Fruit fly (Drosophila melanogaster) whole organism, prepupa: ENCODE data around the gene Spn28Da.

ENCODE experiments used
- Blimp-1 ChIP-seq: fragments of 200-800 bp; sonication (Bioruptor generic); optimal IDR thresholded peaks from 3 replicates; lab custom pipeline; 2017; ENCODE audit warnings: missing biosample characterization, missing genetic modification characterization, mild to moderate bottlenecking, moderate library complexity, missing genetic modification reagents
- CG10631 ChIP-seq: fragments of 200-800 bp; sonication (Bioruptor generic); optimal IDR thresholded peaks from 2 replicates; lab custom pipeline; 2016; ENCODE audit warnings: missing biosample characterization, missing genetic modification characterization
- CG10669 ChIP-seq: fragments of 200-800 bp; sonication (Bioruptor generic); optimal IDR thresholded peaks from 3 replicates; lab custom pipeline; 2018; ENCODE audit warnings: missing biosample characterization, mild to moderate bottlenecking, missing genetic modification characterization, moderate library complexity
- CG11294 ChIP-seq: fragments of 200-800 bp; sonication (Bioruptor generic); IDR thresholded peaks from 2 replicates; pipeline ENCODE4 v1.3.6; 2022; ENCODE audit warnings: missing biosample characterization, missing genetic modification characterization
- CG11762 ChIP-seq: fragments of 200-800 bp; sonication (Bioruptor generic); optimal IDR thresholded peaks from 3 replicates; lab custom pipeline; 2016; ENCODE audit warnings: missing biosample characterization, missing genetic modification characterization; ENCODE audit not compliant: insufficient read depth
- CG11902 ChIP-seq: fragments of 200-800 bp; sonication (Bioruptor generic); optimal IDR thresholded peaks from 3 replicates; lab custom pipeline; 2016; ENCODE audit warnings: missing biosample characterization, missing genetic modification characterization
- CG15336 ChIP-seq: fragments of 200-800 bp; sonication (Bioruptor generic); IDR thresholded peaks from 2 replicates; pipeline ENCODE4 v1.3.6; 2022; ENCODE audit warnings: missing biosample characterization, missing genetic modification characterization
- CG16779 ChIP-seq: fragments of 200-800 bp; sonication (Bioruptor generic); optimal IDR thresholded peaks from 3 replicates; lab custom pipeline; 2017; ENCODE audit warnings: missing biosample characterization, mild to moderate bottlenecking, missing genetic modification characterization
- CG3032 ChIP-seq: fragments of 200-800 bp; optimal IDR thresholded peaks from 2 replicates; lab custom pipeline; 2019; ENCODE audit warnings: missing biosample characterization, mild to moderate bottlenecking, missing genetic modification characterization, moderate library complexity
- CG31627 ChIP-seq: fragments of 200-800 bp; sonication (Bioruptor generic); optimal IDR thresholded peaks from 3 replicates; lab custom pipeline; 2016; ENCODE audit warnings: missing biosample characterization, missing genetic modification characterization
- CG34406 ChIP-seq: fragments of 200-800 bp; sonication (Bioruptor generic); optimal IDR thresholded peaks from 3 replicates; lab custom pipeline; 2016; ENCODE audit warnings: missing biosample characterization, missing genetic modification characterization
- CG3919 ChIP-seq: fragments of 200-800 bp; sonication (Bioruptor generic); optimal IDR thresholded peaks from 3 replicates; lab custom pipeline; 2016; ENCODE audit warnings: missing biosample characterization, missing genetic modification characterization
- CG4318 ChIP-seq: fragments of 200-800 bp; sonication (Bioruptor generic); optimal IDR thresholded peaks from 3 replicates; lab custom pipeline; 2017; ENCODE audit warnings: missing biosample characterization, mild to moderate bottlenecking, missing genetic modification characterization
- CG6276 ChIP-seq: fragments of 200-800 bp; sonication (Bioruptor generic); optimal IDR thresholded peaks from 2 replicates; lab custom pipeline; 2017; ENCODE audit warnings: missing biosample characterization, mild to moderate bottlenecking, missing genetic modification characterization
- CG6808 ChIP-seq: fragments of 200-800 bp; sonication (Bioruptor generic); optimal IDR thresholded peaks from 3 replicates; lab custom pipeline; 2017; ENCODE audit warnings: missing biosample characterization, missing genetic modification characterization, mild to moderate bottlenecking, moderate library complexity, missing genetic modification reagents
- CG6854 ChIP-seq: fragments of 200-800 bp; sonication (Bioruptor generic); optimal IDR thresholded peaks from 2 replicates; lab custom pipeline; 2017; ENCODE audit warnings: missing biosample characterization, mild to moderate bottlenecking, missing genetic modification characterization
- CG7368 ChIP-seq: fragments of 200-800 bp; sonication (Bioruptor generic); optimal IDR thresholded peaks from 3 replicates; lab custom pipeline; 2016; ENCODE audit warnings: missing biosample characterization, missing genetic modification characterization
- CG8119 ChIP-seq: fragments of 200-800 bp; sonication (Bioruptor generic); IDR thresholded peaks from 3 replicates; pipeline ENCODE4 v1.3.6; 2022; ENCODE audit warnings: missing biosample characterization, missing genetic modification characterization
- CG8632 ChIP-seq: fragments of 200-800 bp; sonication (Bioruptor generic); optimal IDR thresholded peaks from 3 replicates; lab custom pipeline; 2016; ENCODE audit warnings: missing biosample characterization, missing genetic modification characterization
- CG9139 ChIP-seq: fragments of 200-800 bp; sonication (Bioruptor generic); optimal IDR thresholded peaks from 3 replicates; lab custom pipeline; 2017; ENCODE audit warnings: missing biosample characterization, mild to moderate bottlenecking, missing genetic modification characterization
- Eip75B ChIP-seq: fragments of 200-800 bp; sonication (Bioruptor generic); optimal IDR thresholded peaks from 3 replicates; lab custom pipeline; 2016; ENCODE audit warnings: missing biosample characterization, missing genetic modification characterization
- Eip78C ChIP-seq: fragments of 200-800 bp; sonication (Bioruptor generic); peaks from one replicate; lab custom pipeline; 2016; ENCODE audit warnings: missing biosample characterization, missing genetic modification characterization
- Ets21C ChIP-seq: fragments of 200-800 bp; sonication (Bioruptor generic); optimal IDR thresholded peaks from 3 replicates; lab custom pipeline; 2016; ENCODE audit warnings: missing biosample characterization, missing genetic modification characterization
- Gug ChIP-seq: fragments of 200-800 bp; sonication (Bioruptor generic); IDR thresholded peaks from 2 replicates; pipeline ENCODE4 v1.3.6; 2022; ENCODE audit warnings: missing biosample characterization, missing genetic modification characterization
- Hr39 ChIP-seq: fragments of 200-800 bp; sonication (Bioruptor generic); optimal IDR thresholded peaks from 2 replicates; lab custom pipeline; 2016; ENCODE audit warnings: missing biosample characterization, missing genetic modification characterization
- Hr4 ChIP-seq: fragments of 200-800 bp; sonication (Bioruptor generic); optimal IDR thresholded peaks from 3 replicates; lab custom pipeline; 2016; ENCODE audit warnings: missing biosample characterization, missing genetic modification characterization
- Lpt ChIP-seq: fragments of 200-800 bp; sonication (Bioruptor generic); optimal IDR thresholded peaks from 3 replicates; lab custom pipeline; 2016; ENCODE audit warnings: missing biosample characterization, missing genetic modification characterization
- Met ChIP-seq: fragments of 200-800 bp; sonication (Bioruptor generic); optimal IDR thresholded peaks from 3 replicates; lab custom pipeline; 2016; ENCODE audit warnings: missing biosample characterization, missing genetic modification characterization
- OdsH ChIP-seq: fragments of 200-800 bp; sonication (Bioruptor generic); optimal IDR thresholded peaks from 3 replicates; lab custom pipeline; 2016; ENCODE audit warnings: missing biosample characterization, missing genetic modification characterization
- Smox ChIP-seq: fragments of 200-800 bp; sonication (Bioruptor generic); optimal IDR thresholded peaks from 3 replicates; lab custom pipeline; 2016; ENCODE audit warnings: missing biosample characterization, missing genetic modification characterization
- Sox14 ChIP-seq: fragments of 200-800 bp; sonication (Bioruptor generic); optimal IDR thresholded peaks from 3 replicates; lab custom pipeline; 2016; ENCODE audit warnings: missing biosample characterization, missing genetic modification characterization
- Sox15 ChIP-seq: fragments of 200-800 bp; sonication (Bioruptor generic); optimal IDR thresholded peaks from 3 replicates; lab custom pipeline; 2016; ENCODE audit warnings: missing biosample characterization, missing genetic modification characterization
- achi ChIP-seq: fragments of 200-800 bp; sonication (Bioruptor generic); optimal IDR thresholded peaks from 3 replicates; lab custom pipeline; 2016; ENCODE audit warnings: missing biosample characterization, missing genetic modification characterization
- acj6 ChIP-seq: fragments of 200-800 bp; sonication (Bioruptor generic); optimal IDR thresholded peaks from 3 replicates; lab custom pipeline; 2016; ENCODE audit warnings: missing biosample characterization, missing genetic modification characterization
- cyc ChIP-seq: fragments of 200-800 bp; sonication (Bioruptor generic); optimal IDR thresholded peaks from 3 replicates; lab custom pipeline; 2016; ENCODE audit warnings: missing biosample characterization, missing genetic modification characterization
- dac ChIP-seq: fragments of 200-800 bp; sonication (Bioruptor generic); optimal IDR thresholded peaks from 2 replicates; lab custom pipeline; 2017; ENCODE audit warnings: missing biosample characterization, mild to moderate bottlenecking, missing genetic modification characterization
- dsx ChIP-seq: fragments of 200-800 bp; optimal IDR thresholded peaks from 3 replicates; lab custom pipeline; 2019; ENCODE audit warnings: missing biosample characterization, mild to moderate bottlenecking, missing genetic modification characterization, moderate library complexity; ENCODE audit not compliant: poor library complexity, severe bottlenecking
- esn ChIP-seq: fragments of 200-800 bp; sonication (Bioruptor generic); optimal IDR thresholded peaks from 2 replicates; lab custom pipeline; 2016; ENCODE audit warnings: missing biosample characterization, mild to moderate bottlenecking, missing genetic modification characterization, moderate library complexity
- fd59A ChIP-seq: fragments of 200-800 bp; sonication (Bioruptor generic); optimal IDR thresholded peaks from 2 replicates; lab custom pipeline; 2017; ENCODE audit warnings: missing biosample characterization, mild to moderate bottlenecking, missing genetic modification characterization, missing genetic modification reagents
- fd85E ChIP-seq: fragments of 200-800 bp; sonication (Bioruptor generic); optimal IDR thresholded peaks from 3 replicates; lab custom pipeline; 2016; ENCODE audit warnings: missing biosample characterization, missing genetic modification characterization
- lz ChIP-seq: fragments of 200-800 bp; sonication (Bioruptor generic); optimal IDR thresholded peaks from 3 replicates; lab custom pipeline; 2016; ENCODE audit warnings: missing biosample characterization, missing genetic modification characterization
- net ChIP-seq: fragments of 200-800 bp; sonication (Bioruptor generic); optimal IDR thresholded peaks from 3 replicates; lab custom pipeline; 2016; ENCODE audit warnings: missing biosample characterization, missing genetic modification characterization
- pdm3 ChIP-seq: fragments of 200-800 bp; sonication (Bioruptor generic); optimal IDR thresholded peaks from 3 replicates; lab custom pipeline; 2016; ENCODE audit warnings: missing biosample characterization, missing genetic modification characterization
- spab ChIP-seq: fragments of 200-800 bp; sonication (Bioruptor generic); optimal IDR thresholded peaks from 2 replicates; lab custom pipeline; 2017; ENCODE audit warnings: missing biosample characterization, mild to moderate bottlenecking, missing genetic modification characterization, missing genetic modification reagents
- ss ChIP-seq, 2 experiments: fragments of 200-800 bp; sonication (Bioruptor generic); optimal IDR thresholded peaks; 2 replicates in 1 of 2; 3 replicates in 1 of 2; lab custom pipeline; 2017 to 2018; ENCODE audit warnings: mild to moderate bottlenecking in 2 of 2, missing biosample characterization in 2 of 2, missing genetic modification characterization in 2 of 2, moderate library complexity in 1 of 2
- svp ChIP-seq: fragments of 200-800 bp; sonication (Bioruptor generic); peaks from one replicate; lab custom pipeline; 2016; ENCODE audit warnings: missing biosample characterization, missing genetic modification characterization
- topi ChIP-seq: fragments of 200-800 bp; sonication (Bioruptor generic); optimal IDR thresholded peaks from 3 replicates; lab custom pipeline; 2016; ENCODE audit warnings: missing biosample characterization, missing genetic modification characterization
- vri ChIP-seq: fragments of 200-800 bp; sonication (Bioruptor generic); optimal IDR thresholded peaks from 3 replicates; lab custom pipeline; 2016; ENCODE audit warnings: missing biosample characterization, mild to moderate bottlenecking, missing genetic modification characterization

The Spn28Da gene

DNA sequence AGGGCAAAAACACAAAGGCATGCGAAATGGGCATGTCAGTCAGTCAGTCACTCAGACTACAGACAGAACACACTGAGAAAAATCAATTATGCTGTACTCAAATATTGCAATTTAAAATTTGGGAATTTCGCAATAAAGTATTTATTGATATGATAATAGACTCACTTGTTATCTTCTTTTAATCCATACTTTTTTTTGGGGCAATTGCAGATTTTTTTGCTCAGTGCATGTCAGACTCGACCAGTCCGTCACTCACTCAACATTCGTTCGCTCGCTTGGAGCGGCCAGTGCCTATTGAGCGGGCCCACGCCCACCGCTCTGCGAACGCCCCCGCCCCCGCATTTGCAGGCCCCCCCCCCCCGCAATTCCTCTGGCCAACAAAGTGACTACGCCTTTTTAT lies 27.4 kb upstream of the Spn28Da start (continued):
- TF ChIP-seq topi (GFP tag; lab: Kevin White, UChicago), result peak; percentile 76
- TF ChIP-seq fd59A (GFP tag; lab: Kevin White, UChicago), result peak; percentile 90
- TF ChIP-seq Blimp-1 (GFP tag; lab: Kevin White, UChicago), result peak; percentile 53
- TF ChIP-seq CG11294 (GFP tag; lab: Robert Waterston, UW), result peak; percentile 69
- TF ChIP-seq CG7368 (GFP tag; lab: Kevin White, UChicago), result peak; percentile 82
- TF ChIP-seq fd85E (GFP tag; lab: Kevin White, UChicago), result peak; percentile 46
- peak; percentile 90 for TF ChIP-seq CG11902 (GFP tag; lab: Kevin White, UChicago)
- TF ChIP-seq CG10669, result peak; percentile 67
- TF ChIP-seq CG15336 (GFP tag; lab: Robert Waterston, UW), result peak; percentile 93
- peak; percentile 67 for TF ChIP-seq CG3032
- peak; percentile 86 for TF ChIP-seq Lpt (GFP tag; lab: Kevin White, UChicago)
- TF ChIP-seq CG6854 (GFP tag; lab: Kevin White, UChicago), result peak; percentile 86
- TF ChIP-seq CG3919 (GFP tag; lab: Kevin White, UChicago), result peak; percentile 78
- TF ChIP-seq ss (GFP tag; optimal IDR thresholded peaks at IDR 0.05; lab: Kevin White, UChicago), result peak; percentile 54 to 78
- peak; percentile 92 for TF ChIP-seq Ets21C (GFP tag; lab: Kevin White, UChicago)
- TF ChIP-seq net (GFP tag; lab: Kevin White, UChicago), result peak; percentile 88
- peak; percentile 36 for TF ChIP-seq CG9139 (GFP tag; lab: Kevin White, UChicago)
- TF ChIP-seq vri, result peak; percentile 88
- peak; percentile 82 for TF ChIP-seq Hr4 (GFP tag; lab: Kevin White, UChicago)
- peak; percentile 86 for TF ChIP-seq cyc (GFP tag; lab: Kevin White, UChicago)
- peak; percentile 97 for TF ChIP-seq CG31627 (GFP tag; lab: Kevin White, UChicago)

DNA sequence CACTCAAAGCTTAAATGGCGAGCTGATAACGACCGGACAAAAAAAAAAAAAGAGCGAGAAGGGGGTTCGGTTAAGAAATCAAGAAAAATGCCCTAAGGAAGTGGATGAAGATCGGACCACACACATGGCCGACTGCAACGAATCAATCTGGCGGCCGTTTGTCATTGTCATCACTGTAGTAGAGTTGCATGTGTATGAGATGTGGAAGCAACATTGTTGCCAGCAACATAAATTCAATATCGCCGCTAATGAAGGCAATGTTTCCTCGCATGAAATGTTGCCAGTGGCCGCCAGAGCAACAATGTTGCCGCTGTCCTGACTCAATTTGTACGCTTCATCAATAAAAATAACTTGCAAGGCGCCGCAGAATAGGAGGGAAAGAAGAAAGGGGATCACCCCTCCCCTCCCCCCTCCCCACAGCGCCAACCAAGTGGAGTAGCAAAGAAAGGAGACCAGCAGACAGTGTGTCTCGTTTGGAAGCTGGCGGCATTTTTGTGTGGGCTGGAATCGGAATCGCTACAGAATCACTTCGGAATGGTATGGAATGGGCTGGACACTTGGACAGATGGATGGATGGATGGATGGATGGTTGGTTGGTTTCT lies 26.1 kb upstream of the Spn28Da start:
- TF ChIP-seq Met (GFP tag; lab: Kevin White, UChicago), result peak; percentile 3
- TF ChIP-seq CG9139 (GFP tag; lab: Kevin White, UChicago), result no peak
- no peak for TF ChIP-seq CG8632 (GFP tag; lab: Kevin White, UChicago)
- no peak for TF ChIP-seq esn
- no peak for TF ChIP-seq fd59A (GFP tag; lab: Kevin White, UChicago)
- TF ChIP-seq CG34406 (GFP tag; lab: Kevin White, UChicago), result no peak
- TF ChIP-seq Hr39 (GFP tag; lab: Kevin White, UChicago), result no peak
- no peak for TF ChIP-seq CG11902 (GFP tag; lab: Kevin White, UChicago)
- no peak for TF ChIP-seq acj6
- no peak for TF ChIP-seq CG4318
- TF ChIP-seq lz, result no peak
- TF ChIP-seq Sox14 (GFP tag; lab: Kevin White, UChicago), result no peak
- TF ChIP-seq CG16779, result no peak
- TF ChIP-seq OdsH (GFP tag; lab: Kevin White, UChicago), result no peak
- no peak for TF ChIP-seq cyc (GFP tag; lab: Kevin White, UChicago)
- TF ChIP-seq CG11762 (GFP tag; lab: Kevin White, UChicago), result no peak
- no peak for TF ChIP-seq pdm3 (GFP tag; lab: Kevin White, UChicago)
- no peak for TF ChIP-seq Sox15 (GFP tag; lab: Kevin White, UChicago)
- peak; percentile 18 for TF ChIP-seq Hr4 (GFP tag; lab: Kevin White, UChicago)
- TF ChIP-seq achi (GFP tag; lab: Kevin White, UChicago), result peak; percentile 1
- no peak for TF ChIP-seq CG10631 (GFP tag; lab: Kevin White, UChicago)
- TF ChIP-seq dac (GFP tag; lab: Kevin White, UChicago), result no peak
- no peak for TF ChIP-seq ss (GFP tag; optimal IDR thresholded peaks at IDR 0.05; lab: Kevin White, UChicago)
- TF ChIP-seq spab (GFP tag; lab: Kevin White, UChicago), result no peak
- TF ChIP-seq Eip78C (GFP tag; lab: Kevin White, UChicago), result peak; percentile 77
- TF ChIP-seq dsx (GFP tag; lab: Kevin White, UChicago), result peak; percentile 99
- TF ChIP-seq CG7368 (GFP tag; lab: Kevin White, UChicago), result no peak
- no peak for TF ChIP-seq Eip75B (GFP tag; lab: Kevin White, UChicago)
- TF ChIP-seq CG6808 (GFP tag; lab: Kevin White, UChicago), result no peak
- peak; percentile 28 for TF ChIP-seq net (GFP tag; lab: Kevin White, UChicago)
- TF ChIP-seq topi (GFP tag; lab: Kevin White, UChicago), result no peak
- no peak for TF ChIP-seq CG8119
- no peak for TF ChIP-seq CG6276 (GFP tag; lab: Kevin White, UChicago)
- 0 out of 2 replicates have a peak, but pooled peaks have one; percentile 25 for TF ChIP-seq CG15336 (GFP tag; lab: Robert Waterston, UW)
- TF ChIP-seq Smox, result no peak
- peak; percentile 11 for TF ChIP-seq svp (GFP tag; lab: Kevin White, UChicago)
- TF ChIP-seq CG11294 (GFP tag; lab: Robert Waterston, UW), result no peak
- no peak for TF ChIP-seq Gug (GFP tag; lab: Robert Waterston, UW)
- TF ChIP-seq CG3032, result no peak
